Fruit fly (Drosophila melanogaster): ENCODE measurements around the gene Adss.

DNA sequence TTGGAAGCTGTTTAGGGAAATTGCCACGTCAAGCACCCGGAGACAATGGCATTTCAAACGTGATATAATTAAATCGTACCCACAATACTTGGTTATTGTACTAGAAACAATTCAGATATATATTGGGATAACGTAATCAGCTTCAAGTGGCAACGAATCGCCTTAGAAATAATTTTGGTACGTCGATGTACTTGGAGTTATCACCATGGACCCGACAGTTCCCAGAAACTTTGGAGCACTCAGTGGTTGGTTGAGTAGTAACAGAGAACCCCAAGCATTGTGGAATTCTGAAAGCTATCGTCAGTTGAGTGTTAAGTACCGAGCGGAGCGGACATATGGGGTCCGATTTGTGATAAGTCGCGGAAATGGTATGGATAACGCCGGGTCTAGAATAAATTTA lies 11.5 kb upstream of the Adss start, which contains the start of gene CG15695:
- TF ChIP-seq CG12605 (GFP tag; IDR thresholded peaks at IDR 0.05) = no peak
- no peak for TF ChIP-seq CG34367 (tag; optimal IDR thresholded peaks at IDR 0.05)
- TF ChIP-seq Pif1B (GFP tag; optimal IDR thresholded peaks at IDR 0.05) = no peak
- no peak for TF ChIP-seq CG10348 (GFP tag; IDR thresholded peaks at IDR 0.05)
- TF ChIP-seq Pif1A (GFP tag; optimal IDR thresholded peaks at IDR 0.05) = no peak
- no peak for TF ChIP-seq gl (tag; optimal IDR thresholded peaks at IDR 0.05)
- TF ChIP-seq fd96Ca (GFP tag; IDR thresholded peaks at IDR 0.05) = no peak
- TF ChIP-seq CG17806 (tag; optimal IDR thresholded peaks at IDR 0.05) = no peak
- TF ChIP-seq Snoo (tag; optimal IDR thresholded peaks at IDR 0.05) = no peak
- TF ChIP-seq EcR (GFP tag; optimal IDR thresholded peaks at IDR 0.05) = no peak
- no peak for TF ChIP-seq CG13204 (GFP tag; optimal IDR thresholded peaks at IDR 0.05)
- TF ChIP-seq D1 (tag; optimal IDR thresholded peaks at IDR 0.05) = no peak
- no peak for TF ChIP-seq CG8301 (tag; optimal IDR thresholded peaks at IDR 0.05)
- TF ChIP-seq CG9948 (tag; optimal IDR thresholded peaks at IDR 0.05) = no peak

Measured in whole organism, pupa.